Worm (Caenorhabditis elegans) whole organism, L4 larva: ENCODE data around the gene C18B2.4.

ENCODE experiments used
- F10B5.3 ChIP-seq: sonication (generic microtip); optimal IDR thresholded peaks from 2 replicates; lab custom pipeline; 2016; ENCODE audit warnings: mild to moderate bottlenecking, missing genetic modification characterization, missing compliant biosample characterization
- F37D6.2 ChIP-seq: sonication (generic microtip); optimal IDR thresholded peaks from 2 replicates; lab custom pipeline; 2016; ENCODE audit warnings: mild to moderate bottlenecking, missing genetic modification characterization, missing compliant biosample characterization
- F49E8.2 ChIP-seq: sonication (generic microtip); optimal IDR thresholded peaks from 2 replicates; lab custom pipeline; 2016; ENCODE audit warnings: missing compliant biosample characterization, mild to moderate bottlenecking, missing genetic modification characterization, borderline replicate concordance
- T26A8.4 ChIP-seq: fragments of 200-800 bp; sonication (Bioruptor generic); IDR thresholded peaks from 2 replicates; pipeline ENCODE4 v1.3.6; 2022; ENCODE audit warnings: missing genetic modification characterization, missing compliant biosample characterization
- ZK337.2 ChIP-seq: fragments of 200-800 bp; sonication (Bioruptor generic); IDR thresholded peaks from 2 replicates; pipeline ENCODE4 v1.3.6; 2022; ENCODE audit warnings: missing genetic modification reagents, missing genetic modification characterization, missing compliant biosample characterization
- ZK546.5 ChIP-seq, 2 experiments: sonication (generic microtip); optimal IDR thresholded peaks; 2 replicates each; lab custom pipeline; 2017; ENCODE audit warnings: missing biosample characterization in 2 of 2, missing genetic modification characterization in 2 of 2
- aha-1 ChIP-seq: fragments of 150-350 bp; peaks from one replicate; lab custom pipeline; 2014; ENCODE audit warnings: missing biosample characterization, missing genetic modification characterization
- arid-1 ChIP-seq: fragments of 200-800 bp; sonication (Bioruptor generic); conservative IDR thresholded peaks from 2 replicates; pipeline ENCODE4 v1.3.6; 2022; ENCODE audit warnings: missing genetic modification reagents, missing genetic modification characterization, missing compliant biosample characterization
- attf-4 ChIP-seq: sonication (generic microtip); optimal IDR thresholded peaks from 3 replicates; lab custom pipeline; 2017; ENCODE audit warnings: missing biosample characterization, missing genetic modification characterization
- ceh-28 ChIP-seq: fragments of 150-350 bp; optimal IDR thresholded peaks from 2 replicates; lab custom pipeline; 2014; ENCODE audit warnings: missing biosample characterization, missing genetic modification reagents, missing genetic modification characterization
- ceh-82 ChIP-seq: sonication (generic microtip); optimal IDR thresholded peaks from 2 replicates; lab custom pipeline; 2017; ENCODE audit warnings: missing biosample characterization, missing genetic modification characterization
- cey-2 ChIP-seq: sonication (generic microtip); optimal IDR thresholded peaks from 3 replicates; lab custom pipeline; 2017; ENCODE audit warnings: missing genetic modification characterization, mild to moderate bottlenecking, missing compliant biosample characterization, antibody characterized with exemption, borderline replicate concordance; ENCODE audit not compliant: insufficient read depth
- daf-16 ChIP-seq, 3 experiments: sonication (generic microtip); optimal IDR thresholded peaks; 2 replicates each; lab custom pipeline; 2016 to 2017; ENCODE audit warnings: missing genetic modification characterization in 3 of 3, missing genetic modification reagents in 3 of 3, mild to moderate bottlenecking in 2 of 3, missing compliant biosample characterization in 2 of 3, missing biosample characterization in 1 of 3, moderate library complexity in 1 of 3
- daf-19 ChIP-seq: fragments of 200-800 bp; sonication (Bioruptor generic); conservative IDR thresholded peaks from 2 replicates; pipeline ENCODE4 v1.3.6; 2022; ENCODE audit warnings: missing genetic modification characterization, missing compliant biosample characterization
- duxl-1 ChIP-seq: sonication (generic microtip); optimal IDR thresholded peaks from 2 replicates; lab custom pipeline; 2016; ENCODE audit warnings: mild to moderate bottlenecking, missing genetic modification characterization, moderate library complexity, missing compliant biosample characterization; ENCODE audit not compliant: poor library complexity
- egl-27 ChIP-seq: sonication (generic microtip); optimal IDR thresholded peaks from 3 replicates; lab custom pipeline; 2017; ENCODE audit warnings: missing biosample characterization, missing genetic modification reagents, missing genetic modification characterization
- hif-1 ChIP-seq, 2 experiments: sonication (generic microtip); optimal IDR thresholded peaks; 2 replicates each; lab custom pipeline; 2016 to 2017; ENCODE audit warnings: missing compliant biosample characterization in 2 of 2, missing genetic modification characterization in 2 of 2, missing genetic modification reagents in 2 of 2, missing genotype in 2 of 2, mild to moderate bottlenecking in 1 of 2
- hlh-11 ChIP-seq: fragments of 200-800 bp; sonication (Bioruptor generic); optimal IDR thresholded peaks from 2 replicates; lab custom pipeline; 2018; ENCODE audit warnings: mild to moderate bottlenecking, missing genetic modification characterization, missing compliant biosample characterization
- hlh-30 ChIP-seq: sonication (generic microtip); optimal IDR thresholded peaks from 2 replicates; lab custom pipeline; 2017; ENCODE audit warnings: antibody characterized with exemption, mild to moderate bottlenecking, missing genetic modification characterization, missing compliant biosample characterization; ENCODE audit not compliant: insufficient read depth
- hmg-1.1 ChIP-seq: fragments of 200-800 bp; sonication (Bioruptor generic); IDR thresholded peaks from 2 replicates; pipeline ENCODE4 v1.3.6; 2022; ENCODE audit warnings: missing genetic modification reagents, missing genetic modification characterization, missing compliant biosample characterization
- lim-7 ChIP-seq: fragments of 200-800 bp; sonication (Bioruptor generic); IDR thresholded peaks from 2 replicates; pipeline ENCODE4 v1.3.6; 2022; ENCODE audit warnings: missing genetic modification characterization, missing compliant biosample characterization
- lin-38 ChIP-seq: fragments of 200-800 bp; sonication (Bioruptor generic); IDR thresholded peaks from 2 replicates; pipeline ENCODE4 v1.3.6; 2022; ENCODE audit warnings: missing genetic modification reagents, missing genetic modification characterization, missing compliant biosample characterization
- lir-3 ChIP-seq: sonication (generic microtip); optimal IDR thresholded peaks from 2 replicates; lab custom pipeline; 2016; ENCODE audit warnings: mild to moderate bottlenecking, missing genetic modification characterization, missing compliant biosample characterization
- mep-1 ChIP-seq: fragments of 150-350 bp; sonication (generic microtip); optimal IDR thresholded peaks from 3 replicates; lab custom pipeline; 2014; ENCODE audit warnings: missing biosample characterization, missing genetic modification characterization
- mes-2 ChIP-seq: sonication (generic microtip); optimal IDR thresholded peaks from 2 replicates; lab custom pipeline; 2016; ENCODE audit warnings: missing genotype, mild to moderate bottlenecking, missing genetic modification characterization, missing compliant biosample characterization; ENCODE audit not compliant: poor library complexity, severe bottlenecking
- mxl-3 ChIP-seq: fragments of 200-800 bp; sonication (Bioruptor generic); optimal IDR thresholded peaks from 2 replicates; lab custom pipeline; 2018; ENCODE audit warnings: mild to moderate bottlenecking, missing genetic modification characterization, missing compliant biosample characterization
- nhr-11 ChIP-seq: fragments of 150-350 bp; optimal IDR thresholded peaks from 2 replicates; lab custom pipeline; 2014; ENCODE audit warnings: missing biosample characterization, missing genetic modification characterization
- nhr-237 ChIP-seq: sonication (generic microtip); optimal IDR thresholded peaks from 2 replicates; lab custom pipeline; 2017; ENCODE audit warnings: missing biosample characterization, missing genetic modification characterization
- nhr-28 ChIP-seq: fragments of 150-350 bp; optimal IDR thresholded peaks from 2 replicates; lab custom pipeline; 2014; ENCODE audit warnings: missing biosample characterization, missing genetic modification characterization
- nhr-42 ChIP-seq: fragments of 200-800 bp; sonication (Bioruptor generic); IDR thresholded peaks from 2 replicates; pipeline ENCODE4 v1.3.6; 2022; ENCODE audit warnings: missing genetic modification characterization, missing compliant biosample characterization
- nhr-48 ChIP-seq: sonication (generic microtip); optimal IDR thresholded peaks from 2 replicates; lab custom pipeline; 2016; ENCODE audit warnings: mild to moderate bottlenecking, missing genetic modification characterization, missing compliant biosample characterization
- nhr-76 ChIP-seq: fragments of 150-350 bp; optimal IDR thresholded peaks from 2 replicates; lab custom pipeline; 2014; ENCODE audit warnings: missing biosample characterization, missing genetic modification characterization
- nhr-77 ChIP-seq: fragments of 150-350 bp; optimal IDR thresholded peaks from 2 replicates; lab custom pipeline; 2014; ENCODE audit warnings: missing biosample characterization, missing genetic modification characterization
- pha-4 ChIP-seq, 2 experiments: fragments of 150-350 bp in 1 of 2; fragments of 200-800 bp in 1 of 2; sonication (Bioruptor generic) in 1 of 2; IDR thresholded peaks in 1 of 2; optimal IDR thresholded peaks in 1 of 2; 2 replicates each; pipeline versions ENCODE4 v1.3.6 to Lab custom; 2014 to 2022; ENCODE audit warnings: missing genetic modification characterization in 2 of 2, missing genetic modification reagents in 2 of 2, missing biosample characterization in 1 of 2, missing compliant biosample characterization in 1 of 2
- php-3 ChIP-seq: fragments of 200-800 bp; sonication (Bioruptor generic); IDR thresholded peaks from 2 replicates; pipeline ENCODE4 v1.3.6; 2022; ENCODE audit warnings: missing genetic modification reagents, missing genetic modification characterization, missing compliant biosample characterization
- saeg-2 ChIP-seq: fragments of 200-800 bp; sonication (Bioruptor generic); IDR thresholded peaks from 2 replicates; pipeline ENCODE4 v1.3.6; 2022; ENCODE audit warnings: missing genetic modification reagents, missing genetic modification characterization, missing compliant biosample characterization
- set-16 ChIP-seq: fragments of 200-800 bp; sonication (Bioruptor generic); IDR thresholded peaks from 2 replicates; pipeline ENCODE4 v1.3.6; 2022; ENCODE audit warnings: missing genetic modification reagents, missing genetic modification characterization, missing compliant biosample characterization
- skn-1 ChIP-seq: fragments of 150-350 bp; optimal IDR thresholded peaks from 2 replicates; lab custom pipeline; 2014; ENCODE audit warnings: missing biosample characterization, missing genetic modification characterization
- spr-1 ChIP-seq: sonication (generic microtip); optimal IDR thresholded peaks from 2 replicates; lab custom pipeline; 2016; ENCODE audit warnings: mild to moderate bottlenecking, missing genetic modification characterization, missing compliant biosample characterization
- tag-97 ChIP-seq: fragments of 200-800 bp; sonication (Bioruptor generic); IDR thresholded peaks from 2 replicates; pipeline ENCODE4 v1.3.6; 2022; ENCODE audit warnings: missing genetic modification characterization, missing compliant biosample characterization
- tra-1 ChIP-seq: fragments of 200-800 bp; sonication (Bioruptor generic); IDR thresholded peaks from 2 replicates; pipeline ENCODE4 v1.3.6; 2022; ENCODE audit warnings: missing genetic modification reagents, missing genetic modification characterization, missing compliant biosample characterization
- unc-62 ChIP-seq, 3 experiments: fragments of 150-350 bp in 1 of 3; sonication (generic microtip); optimal IDR thresholded peaks in 2 of 3; peaks in 1 of 3; 1 replicate in 1 of 3; 2 replicates in 2 of 3; lab custom pipeline; 2014 to 2017; ENCODE audit warnings: missing biosample characterization in 3 of 3, missing genetic modification characterization in 3 of 3, missing genetic modification reagents in 3 of 3, missing genotype in 1 of 3
- zag-1 ChIP-seq: fragments of 150-350 bp; optimal IDR thresholded peaks from 2 replicates; lab custom pipeline; 2014; ENCODE audit warnings: missing biosample characterization, missing genetic modification characterization
- zfp-2 ChIP-seq: sonication (generic microtip); optimal IDR thresholded peaks from 2 replicates; lab custom pipeline; 2016; ENCODE audit warnings: mild to moderate bottlenecking, missing genetic modification characterization, missing compliant biosample characterization
- zfp-3 ChIP-seq: fragments of 200-800 bp; sonication (Bioruptor generic); conservative IDR thresholded peaks from 2 replicates; pipeline ENCODE4 v1.3.6; 2022; ENCODE audit warnings: missing genetic modification reagents, missing genetic modification characterization, missing compliant biosample characterization
- zip-11 ChIP-seq: fragments of 200-800 bp; sonication (Bioruptor generic); IDR thresholded peaks from 2 replicates; pipeline ENCODE4 v1.3.6; 2022; ENCODE audit warnings: missing genetic modification characterization, missing compliant biosample characterization
- zip-2 ChIP-seq: fragments of 150-350 bp; optimal IDR thresholded peaks from 2 replicates; lab custom pipeline; 2014; ENCODE audit warnings: missing biosample characterization, missing genetic modification characterization
- ztf-11 ChIP-seq: fragments of 150-350 bp; optimal IDR thresholded peaks from 2 replicates; lab custom pipeline; 2014; ENCODE audit warnings: missing biosample characterization, missing genetic modification characterization
- ztf-7 ChIP-seq: fragments of 150-350 bp; optimal IDR thresholded peaks from 2 replicates; lab custom pipeline; 2014; ENCODE audit warnings: missing biosample characterization, missing genetic modification characterization

Gene C18B2.4

ce11 chrX:3650100-3650809, 44.7 kb upstream of the C18B2.4 start, which contains the start of the genes sax-1 and R11G1.2 (continued):
- TF ChIP-seq duxl-1 (tag; lab: Kevin White, UChicago) (no peak), nhr-237 (tag; lab: Kevin White, UChicago) (no peak), daf-19 (GFP tag; lab: Robert Waterston, UW) (no peak), nhr-76 (no peak), nhr-42 (GFP tag; lab: Robert Waterston, UW) (no peak), attf-4 (tag; lab: Kevin White, UChicago) (no peak), lir-3 (tag; lab: Kevin White, UChicago) (no peak), php-3 (GFP tag; lab: Robert Waterston, UW) (no peak), ZK546.5 (tag; optimal IDR thresholded peaks at IDR 0.05; lab: Kevin White, UChicago) (no peak), mxl-3 (peak; percentile 40), ceh-28 (tag; lab: Kevin White, UChicago) (no peak), skn-1 (no peak), nhr-28 (tag; lab: Kevin White, UChicago) (peak; percentile 41), lin-38 (GFP tag; lab: Robert Waterston, UW) (no peak), zag-1 (tag; lab: Kevin White, UChicago) (no peak), zip-11 (GFP tag; lab: Robert Waterston, UW) (no peak), nhr-48 (tag; lab: Kevin White, UChicago) (peak; percentile 29), T26A8.4 (GFP tag; lab: Robert Waterston, UW) (peak; percentile 43; the same call in 1 of the 2 replicates), zfp-2 (tag; lab: Kevin White, UChicago) (no peak), egl-27 (no peak), saeg-2 (no peak), F37D6.2 (tag; lab: Kevin White, UChicago) (no peak), daf-16 (GFP tag; optimal IDR thresholded peaks at IDR 0.05; lab: Kevin White, UChicago) (no peak), daf-16 (tag; optimal IDR thresholded peaks at IDR 0.05; lab: Kevin White, UChicago) (no peak), nhr-11 (no peak), spr-1 (tag; lab: Kevin White, UChicago) (no peak), F49E8.2 (tag; lab: Kevin White, UChicago) (no peak), hif-1 (tag; optimal IDR thresholded peaks at IDR 0.05; lab: Kevin White, UChicago) (no peak), arid-1 (GFP tag; lab: Robert Waterston, UW) (no peak), hlh-30 (tag; lab: Kevin White, UChicago) (peak; percentile 97), pha-4 (GFP tag; IDR thresholded peaks at IDR 0.05; lab: Robert Waterston, UW) (no peak), pha-4 (tag; optimal IDR thresholded peaks at IDR 0.05; lab: Kevin White, UChicago) (no peak), zfp-3 (GFP tag; lab: Robert Waterston, UW) (no peak), mep-1 (tag; lab: Kevin White, UChicago) (peak; percentile 77), hmg-1.1 (GFP tag; lab: Robert Waterston, UW) (peak; percentile 68), nhr-77 (tag; lab: Kevin White, UChicago) (no peak), tag-97 (GFP tag; lab: Robert Waterston, UW) (no peak), ztf-11 (tag; lab: Kevin White, UChicago) (no peak), ZK337.2 (no peak), aha-1 (tag; lab: Kevin White, UChicago) (peak; percentile 9), ceh-82 (tag; lab: Kevin White, UChicago) (no peak), hlh-11 (tag; lab: Kevin White, UChicago) (peak; percentile 69), tra-1 (GFP tag; lab: Robert Waterston, UW) (no peak), cey-2 (tag; lab: Kevin White, UChicago) (no peak), F10B5.3 (tag; lab: Kevin White, UChicago) (no peak), set-16 (GFP tag; lab: Robert Waterston, UW) (no peak), mes-2 (peak; percentile 73), lim-7 (GFP tag; lab: Robert Waterston, UW) (no peak), ztf-7 (tag; lab: Kevin White, UChicago) (peak; percentile 56), unc-62 (GFP tag; optimal IDR thresholded peaks at IDR 0.05 in 1 of 2; lab: Kevin White, UChicago) (peak in 1 of 2 experiments; percentile 35), unc-62 (tag; optimal IDR thresholded peaks at IDR 0.05; lab: Kevin White, UChicago) (no peak), zip-2 (tag; lab: Kevin White, UChicago) (no peak)
